Worm (Caenorhabditis elegans): ENCODE measurements around the gene lgc-50.

Gene lgc-50

ce11 chrIII:7376143-7376802 lies 19.0 kb downstream of the lgc-50 start:
- no peak for TF ChIP-seq pha-4 (GFP tag; IDR thresholded peaks at IDR 0.05)
- TF ChIP-seq pha-4 (tag; optimal IDR thresholded peaks at IDR 0.05), result no peak
- peak; percentile 35; the same call in 1 of the 2 replicates for TF ChIP-seq hmg-1.1 (GFP tag; IDR thresholded peaks at IDR 0.05)
- TF ChIP-seq D1046.2 (GFP tag; IDR thresholded peaks at IDR 0.05), result no peak
- TF ChIP-seq T20F7.1 (GFP tag; optimal IDR thresholded peaks at IDR 0.05), result peak; percentile 65
- TF ChIP-seq dmd-9 (GFP tag; IDR thresholded peaks at IDR 0.05), result no peak
- TF ChIP-seq fos-1 (tag; optimal IDR thresholded peaks at IDR 0.05), result no peak
- TF ChIP-seq unc-39 (tag; optimal IDR thresholded peaks at IDR 0.05), result no peak
- no peak for TF ChIP-seq ztf-7 (tag; optimal IDR thresholded peaks at IDR 0.05)
- no peak for TF ChIP-seq attf-4 (tag; optimal IDR thresholded peaks at IDR 0.05)
- TF ChIP-seq zfp-3 (GFP tag; conservative IDR thresholded peaks at IDR 0.05), result 0 out of 2 replicates have a peak, but pooled peaks have one; percentile 46
- TF ChIP-seq nhr-42 (GFP tag; IDR thresholded peaks at IDR 0.05), result no peak
- no peak for TF ChIP-seq nhr-76 (tag; optimal IDR thresholded peaks at IDR 0.05)
- no peak for TF ChIP-seq spr-1 (tag; optimal IDR thresholded peaks at IDR 0.05)
- TF ChIP-seq zip-11 (GFP tag; IDR thresholded peaks at IDR 0.05), result no peak
- TF ChIP-seq madf-5 (GFP tag; IDR thresholded peaks at IDR 0.05), result no peak
- peak; percentile 74 for TF ChIP-seq T26A8.4 (GFP tag; IDR thresholded peaks at IDR 0.05)
- peak; percentile 91 for TF ChIP-seq mdt-29 (GFP tag; IDR thresholded peaks at IDR 0.05)
- TF ChIP-seq ceh-62 (tag; optimal IDR thresholded peaks at IDR 0.05), result no peak
- no peak for TF ChIP-seq Y75B8A.6 (GFP tag; IDR thresholded peaks at IDR 0.05)
- TF ChIP-seq lim-7 (GFP tag; IDR thresholded peaks at IDR 0.05), result no peak
- TF ChIP-seq mxl-3 (GFP tag; optimal IDR thresholded peaks at IDR 0.05), result peak; percentile 92
- TF ChIP-seq cey-2 (tag; optimal IDR thresholded peaks at IDR 0.05; ENCODE audit: borderline replicate concordance, insufficient read depth), result peak; percentile 64
- no peak for TF ChIP-seq jun-1 (tag; optimal IDR thresholded peaks at IDR 0.05)
- TF ChIP-seq nhr-237 (tag; optimal IDR thresholded peaks at IDR 0.05), result no peak
- TF ChIP-seq mxl-2 (GFP tag; conservative IDR thresholded peaks at IDR 0.05), result no peak
- TF ChIP-seq snpc-1.2 (GFP tag; IDR thresholded peaks at IDR 0.05), result no peak
- TF ChIP-seq ZK546.5 (tag; optimal IDR thresholded peaks at IDR 0.05), result no peak
- TF ChIP-seq ceh-32 (tag; optimal IDR thresholded peaks at IDR 0.05; ENCODE audit: poor library complexity), result no peak
- TF ChIP-seq zfp-2 (tag; optimal IDR thresholded peaks at IDR 0.05), result no peak
- TF ChIP-seq rbr-2 (tag; optimal IDR thresholded peaks at IDR 0.05), result peak; percentile 55
- TF ChIP-seq Y48G9A.11 (GFP tag; IDR thresholded peaks at IDR 0.05), result no peak
- peak; percentile 56; the same call in 1 of the 2 replicates for TF ChIP-seq egl-43 (GFP tag; IDR thresholded peaks at IDR 0.05)
- peak; percentile 43; the same call in 1 of the 2 replicates for TF ChIP-seq arid-1 (GFP tag; conservative IDR thresholded peaks at IDR 0.05)
- no peak for TF ChIP-seq lir-3 (tag; optimal IDR thresholded peaks at IDR 0.05)
- peak; percentile 93 to 98 for TF ChIP-seq mdl-1 (tag; optimal IDR thresholded peaks at IDR 0.05)
- TF ChIP-seq nhr-28 (tag; optimal IDR thresholded peaks at IDR 0.05), result peak; percentile 98
- TF ChIP-seq lin-29 (GFP tag; IDR thresholded peaks at IDR 0.05), result no peak
- no peak for TF ChIP-seq ces-1 (GFP tag; optimal IDR thresholded peaks at IDR 0.05)
- TF ChIP-seq fkh-10 (GFP tag; optimal IDR thresholded peaks at IDR 0.05), result no peak
- peak; percentile 77 for TF ChIP-seq ama-1 (optimal IDR thresholded peaks at IDR 0.05)
- no peak for TF ChIP-seq Y105C5A.15 (GFP tag; IDR thresholded peaks at IDR 0.05)
- TF ChIP-seq nhr-10 (tag; optimal IDR thresholded peaks at IDR 0.05), result peak; percentile 91
- TF ChIP-seq F26F4.8 (GFP tag; conservative IDR thresholded peaks at IDR 0.05), result no peak
- no peak for TF ChIP-seq R02D3.7 (tag; optimal IDR thresholded peaks at IDR 0.05)
- peak; percentile 86 for TF ChIP-seq dmd-6 (GFP tag; IDR thresholded peaks at IDR 0.05)
- TF ChIP-seq nhr-11 (tag; optimal IDR thresholded peaks at IDR 0.05), result peak; percentile 86
- TF ChIP-seq mes-2 (tag; optimal IDR thresholded peaks at IDR 0.05; ENCODE audit: poor library complexity, severe bottlenecking), result peak; percentile 46
- TF ChIP-seq hlh-30 (tag; optimal IDR thresholded peaks at IDR 0.05; ENCODE audit: insufficient read depth), result peak; percentile 96
- no peak for TF ChIP-seq zag-1 (tag; optimal IDR thresholded peaks at IDR 0.05)
- no peak for TF ChIP-seq ZK337.2 (GFP tag; IDR thresholded peaks at IDR 0.05)
